Worm (Caenorhabditis elegans) whole organism, midembryonic: ENCODE results near the gene C07A9.5.

ENCODE experiments used
- T22C8.4 ChIP-seq: fragments of 200-800 bp; sonication (Bioruptor generic); IDR thresholded peaks from 2 replicates; pipeline ENCODE4 v1.3.6; 2022; ENCODE audit warnings: missing genetic modification characterization, missing compliant biosample characterization
- cog-1 ChIP-seq: sonication (generic microtip); optimal IDR thresholded peaks from 2 replicates; lab custom pipeline; 2016; ENCODE audit warnings: missing genetic modification characterization, missing compliant biosample characterization
- flt-1 ChIP-seq: fragments of 200-800 bp; sonication (Bioruptor generic); IDR thresholded peaks from 2 replicates; pipeline ENCODE4 v1.3.6; 2022; ENCODE audit warnings: missing genetic modification characterization, missing compliant biosample characterization
- klf-2 ChIP-seq: fragments of 200-800 bp; sonication (Bioruptor generic); conservative IDR thresholded peaks from 2 replicates; pipeline ENCODE4 v1.3.6; 2022; ENCODE audit warnings: missing genetic modification reagents, missing genetic modification characterization, missing compliant biosample characterization
- med-1 ChIP-seq: sonication (generic microtip); optimal IDR thresholded peaks from 2 replicates; lab custom pipeline; 2017; ENCODE audit warnings: missing genetic modification characterization, mild to moderate bottlenecking, missing compliant biosample characterization, antibody characterized with exemption, missing genetic modification reagents; ENCODE audit not compliant: insufficient read depth
- ref-1 ChIP-seq: fragments of 200-800 bp; sonication (Bioruptor generic); conservative IDR thresholded peaks from 2 replicates; pipeline ENCODE4 v1.3.6; 2022; ENCODE audit warnings: missing genetic modification reagents, missing genetic modification characterization, missing compliant biosample characterization
- tab-1 ChIP-seq: fragments of 200-800 bp; sonication (Bioruptor generic); IDR thresholded peaks from 2 replicates; pipeline ENCODE4 v1.3.6; 2022; ENCODE audit warnings: missing genetic modification characterization, missing compliant biosample characterization
- ztf-23 ChIP-seq: fragments of 200-800 bp; sonication (Bioruptor generic); IDR thresholded peaks from 2 replicates; pipeline ENCODE4 v1.3.6; 2022; ENCODE audit warnings: missing genetic modification reagents, missing genetic modification characterization, missing compliant biosample characterization
- ztf-29 ChIP-seq: fragments of 200-800 bp; sonication (Bioruptor generic); IDR thresholded peaks from 2 replicates; pipeline ENCODE4 v1.3.6; 2022; ENCODE audit warnings: missing genetic modification reagents, missing genetic modification characterization, missing compliant biosample characterization

The C07A9.5 gene

DNA sequence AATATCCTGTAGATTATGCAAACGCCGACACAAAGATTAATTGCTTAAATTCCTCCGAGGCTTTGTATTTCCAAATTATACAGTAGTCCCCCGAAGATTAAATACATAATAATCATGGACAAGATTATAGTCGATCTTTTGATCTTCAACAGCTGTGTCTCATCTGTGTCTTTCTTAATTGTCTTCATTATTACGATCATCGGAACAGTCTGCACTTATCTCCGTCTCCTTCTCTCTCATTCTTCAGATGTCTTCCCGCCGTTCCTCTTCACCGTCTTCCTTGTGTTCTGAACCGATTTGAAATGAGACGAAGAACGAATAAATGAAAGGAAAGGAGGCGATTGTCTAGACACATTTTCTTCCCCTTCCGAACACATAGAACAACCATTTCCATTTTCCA lies 21.5 kb downstream of the C07A9.5 start:
- no peak for TF ChIP-seq ztf-23 (GFP tag; lab: Robert Waterston, UW)
- TF ChIP-seq med-1 (GFP tag; lab: Kevin White, UChicago) = no peak
- TF ChIP-seq T22C8.4 = no peak
- no peak for TF ChIP-seq klf-2 (GFP tag; lab: Robert Waterston, UW)
- TF ChIP-seq ref-1 (GFP tag; lab: Robert Waterston, UW) = no peak
- TF ChIP-seq ztf-29 (GFP tag; lab: Robert Waterston, UW) = no peak
- TF ChIP-seq flt-1 (GFP tag; lab: Robert Waterston, UW) = no peak
- TF ChIP-seq cog-1 (tag; lab: Kevin White, UChicago) = no peak
- TF ChIP-seq tab-1 (GFP tag; lab: Robert Waterston, UW) = no peak

DNA sequence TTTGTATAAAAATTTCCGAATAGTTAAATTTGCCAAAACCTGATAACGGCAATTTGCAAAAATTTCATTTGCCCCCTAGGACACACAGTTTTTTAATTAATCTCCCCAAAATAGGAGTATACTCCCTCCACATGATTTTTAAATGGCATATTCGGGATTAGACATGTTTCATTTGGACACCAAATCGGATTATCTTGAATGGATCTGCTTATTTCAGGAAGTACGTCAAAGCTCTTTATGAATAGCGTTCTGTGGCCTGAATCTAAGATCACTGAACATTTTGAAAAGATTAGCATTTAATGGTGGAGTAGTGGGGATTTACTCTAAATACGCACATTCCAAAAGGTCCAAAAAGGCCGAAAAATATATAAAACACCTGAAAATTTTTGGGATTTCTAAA lies 24.1 kb downstream of the C07A9.5 start:
- TF ChIP-seq T22C8.4 (no peak), cog-1 (tag; lab: Kevin White, UChicago) (no peak), klf-2 (GFP tag; lab: Robert Waterston, UW) (no peak), tab-1 (GFP tag; lab: Robert Waterston, UW) (no peak), ztf-29 (GFP tag; lab: Robert Waterston, UW) (no peak), med-1 (GFP tag; lab: Kevin White, UChicago) (no peak), ztf-23 (GFP tag; lab: Robert Waterston, UW) (no peak), ref-1 (GFP tag; lab: Robert Waterston, UW) (no peak), flt-1 (GFP tag; lab: Robert Waterston, UW) (no peak)

DNA sequence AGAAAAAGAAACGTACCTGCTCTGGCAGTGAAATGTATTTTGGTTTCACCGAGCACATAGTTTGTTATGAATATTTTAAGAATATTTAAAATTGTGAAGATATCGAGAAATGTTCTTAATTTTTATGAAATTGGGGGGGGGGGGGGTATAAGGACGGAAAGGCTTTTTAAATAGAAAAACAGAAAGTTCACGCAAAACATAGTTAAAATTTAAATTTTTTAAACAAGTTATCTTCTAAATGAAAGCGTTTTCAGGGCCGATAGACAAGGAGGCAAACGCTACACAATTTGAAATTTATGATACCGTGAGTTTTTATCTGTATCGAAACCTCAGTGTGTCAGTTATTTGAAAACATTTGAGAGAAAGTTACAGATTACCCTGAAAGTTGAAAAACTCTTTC lies 26.8 kb downstream of the C07A9.5 start, which contains the start of gene C15H7.4:
Gene C15H7.4, minus strand, starts transcription at position 101 of the 400 bp plus-strand sequence.
- TF ChIP-seq ztf-23 (GFP tag; lab: Robert Waterston, UW) (no peak), cog-1 (tag; lab: Kevin White, UChicago) (no peak), ref-1 (GFP tag; lab: Robert Waterston, UW) (no peak), flt-1 (GFP tag; lab: Robert Waterston, UW) (no peak), tab-1 (GFP tag; lab: Robert Waterston, UW) (no peak), med-1 (GFP tag; lab: Kevin White, UChicago) (no peak), klf-2 (GFP tag; lab: Robert Waterston, UW) (no peak), T22C8.4 (no peak)

- no peak for TF ChIP-seq ztf-29 (GFP tag; lab: Robert Waterston, UW)
- TF ChIP-seq ref-1 (GFP tag; lab: Robert Waterston, UW) = no peak
- no peak for TF ChIP-seq med-1 (GFP tag; lab: Kevin White, UChicago)
- no peak for TF ChIP-seq ztf-23 (GFP tag; lab: Robert Waterston, UW)
- no peak for TF ChIP-seq tab-1 (GFP tag; lab: Robert Waterston, UW)
- TF ChIP-seq cog-1 (tag; lab: Kevin White, UChicago) = no peak
- no peak for TF ChIP-seq flt-1 (GFP tag; lab: Robert Waterston, UW)
- TF ChIP-seq klf-2 (GFP tag; lab: Robert Waterston, UW) = no peak
- no peak for TF ChIP-seq T22C8.4
Observed at ce11 chrIII:9651871-9652270, 30.8 kb downstream of the C07A9.5 start, which contains the start of gene C15H7.3. Gene C15H7.3 (minus strand): TSS chrIII:9651971.

DNA sequence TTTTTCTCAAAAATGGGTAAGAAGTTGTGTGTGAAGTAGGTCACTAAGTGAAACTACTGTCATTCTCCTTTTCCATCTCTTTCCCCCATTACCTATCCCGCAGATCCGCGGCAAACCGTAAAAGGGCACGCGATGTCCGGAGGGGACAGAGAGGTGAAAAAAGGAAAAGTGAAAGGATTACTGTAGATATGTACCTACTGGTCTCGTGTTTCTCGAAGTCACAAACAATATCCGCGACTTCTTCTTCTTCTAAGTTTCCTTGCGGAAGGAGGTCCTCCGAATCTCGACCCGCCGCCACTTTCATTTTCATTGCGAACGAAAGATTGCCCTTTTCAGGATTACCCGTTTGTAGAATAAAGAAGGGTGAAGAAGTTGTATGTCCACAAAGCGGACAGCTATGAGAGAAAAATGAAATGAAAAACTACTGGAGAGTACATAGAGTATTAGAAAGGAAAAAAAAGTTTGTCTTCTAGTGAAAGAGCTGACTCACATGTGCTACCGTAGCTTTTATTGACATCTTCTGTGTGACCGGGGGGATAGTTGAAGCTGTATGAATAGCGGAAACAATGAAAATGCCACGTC lies 36.1 kb downstream of the C07A9.5 start:
- TF ChIP-seq tab-1 (GFP tag; lab: Robert Waterston, UW) (no peak), flt-1 (GFP tag; lab: Robert Waterston, UW) (no peak), ztf-23 (GFP tag; lab: Robert Waterston, UW) (no peak), T22C8.4 (no peak), med-1 (GFP tag; lab: Kevin White, UChicago) (no peak), cog-1 (tag; lab: Kevin White, UChicago) (no peak), ref-1 (GFP tag; lab: Robert Waterston, UW) (no peak), klf-2 (GFP tag; lab: Robert Waterston, UW) (no peak), ztf-29 (GFP tag; lab: Robert Waterston, UW) (no peak)

ce11 chrIII:9645099-9645498 lies 37.5 kb downstream of the C07A9.5 start:
- no peak for TF ChIP-seq tab-1 (GFP tag; lab: Robert Waterston, UW)
- TF ChIP-seq med-1 (GFP tag; lab: Kevin White, UChicago) = no peak
- TF ChIP-seq klf-2 (GFP tag; lab: Robert Waterston, UW) = no peak
- TF ChIP-seq T22C8.4 = no peak
- no peak for TF ChIP-seq ztf-29 (GFP tag; lab: Robert Waterston, UW)
- TF ChIP-seq ref-1 (GFP tag; lab: Robert Waterston, UW) = no peak
- no peak for TF ChIP-seq flt-1 (GFP tag; lab: Robert Waterston, UW)
- no peak for TF ChIP-seq ztf-23 (GFP tag; lab: Robert Waterston, UW)
- no peak for TF ChIP-seq cog-1 (tag; lab: Kevin White, UChicago)

DNA sequence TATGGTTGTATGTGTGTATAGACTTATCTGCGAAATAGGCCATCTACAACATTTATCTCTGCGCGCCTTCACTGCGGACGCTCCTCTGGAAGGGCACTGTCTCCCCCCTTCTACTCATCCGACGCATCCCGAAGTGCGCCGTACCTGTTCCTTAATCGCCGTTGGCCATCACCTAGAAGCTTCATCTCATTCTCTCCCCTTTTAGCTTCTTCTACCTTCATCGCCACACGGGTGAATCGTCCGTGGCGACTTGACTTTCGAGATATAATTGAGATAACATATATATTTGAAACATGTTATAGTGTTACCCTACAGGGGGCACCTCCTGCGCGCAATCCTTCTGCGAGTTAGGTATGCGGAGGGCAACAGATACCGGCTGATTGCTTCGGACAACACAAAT lies 40.5 kb downstream of the C07A9.5 start:
- TF ChIP-seq ztf-29 (GFP tag; lab: Robert Waterston, UW) (no peak), ref-1 (GFP tag; lab: Robert Waterston, UW) (no peak), flt-1 (GFP tag; lab: Robert Waterston, UW) (no peak), klf-2 (GFP tag; lab: Robert Waterston, UW) (no peak), T22C8.4 (no peak)

DNA sequence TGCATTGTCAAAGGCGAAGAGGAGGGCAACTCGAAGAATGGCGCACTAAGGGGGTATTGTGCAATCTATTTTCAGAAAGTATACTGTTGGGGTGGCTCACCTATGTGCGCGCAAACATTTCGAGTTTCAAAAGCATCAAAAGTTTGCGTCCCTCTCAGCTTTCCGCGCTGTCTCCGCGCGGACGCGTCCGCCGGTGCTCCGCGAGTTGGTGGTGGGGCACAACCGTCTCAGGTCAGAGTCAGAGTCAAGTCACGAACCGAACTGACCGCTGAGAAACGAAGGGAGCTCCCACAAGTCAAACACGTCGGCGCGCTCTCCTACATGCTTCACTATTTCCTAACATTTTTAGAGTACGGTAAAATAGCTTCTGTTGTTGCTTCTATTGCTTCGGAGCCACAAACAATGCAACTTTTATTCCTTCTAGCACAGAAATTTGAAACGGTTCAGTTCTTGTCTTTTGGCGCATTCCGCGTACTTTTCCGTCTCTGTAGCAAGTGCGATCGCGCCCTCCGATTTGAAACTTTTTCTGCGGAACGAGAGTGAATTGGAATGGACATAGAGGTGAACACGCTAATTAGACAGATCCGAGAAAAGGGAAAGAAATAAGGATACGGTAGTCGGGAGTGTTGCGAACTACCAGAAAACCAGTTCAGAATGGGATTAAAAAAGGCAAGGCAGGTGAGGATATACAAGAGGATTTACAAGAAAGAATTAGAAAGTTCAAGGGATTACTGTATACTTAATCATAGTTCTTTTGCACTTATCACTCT lies 43.2 kb downstream of the C07A9.5 start:
- TF ChIP-seq ztf-23 (GFP tag; lab: Robert Waterston, UW) (no peak), ref-1 (GFP tag; lab: Robert Waterston, UW) (no peak), T22C8.4 (no peak), klf-2 (GFP tag; lab: Robert Waterston, UW) (no peak), flt-1 (GFP tag; lab: Robert Waterston, UW) (no peak), ztf-29 (GFP tag; lab: Robert Waterston, UW) (no peak), tab-1 (GFP tag; lab: Robert Waterston, UW) (no peak), med-1 (GFP tag; lab: Kevin White, UChicago) (no peak), cog-1 (tag; lab: Kevin White, UChicago) (no peak)
